Fruit fly (Drosophila melanogaster) whole organism, pupa: ENCODE data around the gene CG11760.

Experiments used
- CG10348 ChIP-seq: fragments of 200-800 bp; sonication (Bioruptor generic); IDR thresholded peaks from 2 replicates; pipeline ENCODE4 v1.3.6; 2022; ENCODE audit warnings: missing biosample characterization, missing genetic modification characterization
- CG15710 ChIP-seq: fragments of 200-800 bp; sonication (Bioruptor generic); optimal IDR thresholded peaks from 2 replicates; lab custom pipeline; 2018; ENCODE audit warnings: missing biosample characterization, mild to moderate bottlenecking, missing genetic modification characterization, moderate library complexity
- CG17806 ChIP-seq: fragments of 200-800 bp; sonication (Bioruptor generic); optimal IDR thresholded peaks from 2 replicates; lab custom pipeline; 2018; ENCODE audit warnings: missing biosample characterization, mild to moderate bottlenecking, missing genetic modification characterization, moderate library complexity
- CG32121 ChIP-seq: fragments of 200-800 bp; sonication (Bioruptor generic); IDR thresholded peaks from 2 replicates; pipeline ENCODE4 v1.3.6; 2022; ENCODE audit warnings: missing biosample characterization, missing genetic modification characterization
- CG4496 ChIP-seq: fragments of 200-800 bp; sonication (Bioruptor generic); IDR thresholded peaks from 3 replicates; pipeline ENCODE4 v1.3.6; 2022; ENCODE audit warnings: missing biosample characterization, missing genetic modification characterization
- CG9948 ChIP-seq: fragments of 200-800 bp; sonication (Bioruptor generic); optimal IDR thresholded peaks from 2 replicates; lab custom pipeline; 2018; ENCODE audit warnings: missing biosample characterization, mild to moderate bottlenecking, missing genetic modification characterization, moderate library complexity
- D1 ChIP-seq: fragments of 200-800 bp; sonication (Bioruptor generic); optimal IDR thresholded peaks from 2 replicates; lab custom pipeline; 2018; ENCODE audit warnings: missing biosample characterization, mild to moderate bottlenecking, missing genetic modification characterization, moderate library complexity
- Ets98B ChIP-seq: fragments of 200-800 bp; sonication (Bioruptor generic); IDR thresholded peaks from 2 replicates; pipeline ENCODE4 v1.3.6; 2022; ENCODE audit warnings: missing biosample characterization, missing genetic modification characterization
- Pif1A ChIP-seq: fragments of 200-800 bp; sonication (Bioruptor generic); optimal IDR thresholded peaks from 3 replicates; lab custom pipeline; 2016; ENCODE audit warnings: missing biosample characterization, missing genetic modification characterization
- Pif1B ChIP-seq: fragments of 200-800 bp; sonication (Bioruptor generic); optimal IDR thresholded peaks from 3 replicates; lab custom pipeline; 2016; ENCODE audit warnings: missing biosample characterization, missing genetic modification characterization
- Snoo ChIP-seq: fragments of 200-800 bp; sonication (Bioruptor generic); optimal IDR thresholded peaks from 3 replicates; lab custom pipeline; 2017; ENCODE audit warnings: missing biosample characterization, mild to moderate bottlenecking, missing genetic modification characterization, inconsistent platforms
- gl ChIP-seq: fragments of 200-800 bp; sonication (Bioruptor generic); optimal IDR thresholded peaks from 2 replicates; lab custom pipeline; 2018; ENCODE audit warnings: missing biosample characterization, mild to moderate bottlenecking, missing genetic modification characterization

- TF ChIP-seq gl (no peak), CG10348 (no peak), CG32121 (GFP tag; lab: Robert Waterston, UW) (no peak), CG9948 (tag; lab: Kevin White, UChicago) (no peak), CG4496 (GFP tag; lab: Robert Waterston, UW) (no peak), Pif1A (GFP tag; lab: Kevin White, UChicago) (no peak), Pif1B (GFP tag; lab: Kevin White, UChicago) (no peak), CG17806 (no peak), CG15710 (no peak), Snoo (no peak), D1 (no peak), Ets98B (GFP tag; lab: Robert Waterston, UW) (no peak)
These were observed 22.2 kb downstream of the CG11760 start for dm6 chr3R:8741248-8741647.
